Worm (Caenorhabditis elegans) whole organism, L4 larva: ENCODE results near the gene F58F12.2.

ENCODE experiments used
- R02D3.7 ChIP-seq: fragments of 150-350 bp; sonication (generic microtip); optimal IDR thresholded peaks from 3 replicates; lab custom pipeline; 2014; ENCODE audit warnings: missing biosample characterization, missing genetic modification characterization
- T20F7.1 ChIP-seq: fragments of 200-800 bp; sonication (Bioruptor generic); optimal IDR thresholded peaks from 2 replicates; lab custom pipeline; 2018; ENCODE audit warnings: mild to moderate bottlenecking, missing genetic modification characterization, missing compliant biosample characterization
- Y105C5A.15 ChIP-seq: fragments of 200-800 bp; sonication (Bioruptor generic); IDR thresholded peaks from 2 replicates; pipeline ENCODE4 v1.3.6; 2022; ENCODE audit warnings: missing genetic modification characterization, missing compliant biosample characterization
- aha-1 ChIP-seq: fragments of 150-350 bp; peaks from one replicate; lab custom pipeline; 2014; ENCODE audit warnings: missing biosample characterization, missing genetic modification characterization
- arid-1 ChIP-seq: fragments of 200-800 bp; sonication (Bioruptor generic); conservative IDR thresholded peaks from 2 replicates; pipeline ENCODE4 v1.3.6; 2022; ENCODE audit warnings: missing genetic modification reagents, missing genetic modification characterization, missing compliant biosample characterization
- ceh-44 ChIP-seq: fragments of 200-800 bp; sonication (Bioruptor generic); IDR thresholded peaks from 2 replicates; pipeline ENCODE4 v1.3.6; 2022; ENCODE audit warnings: missing genetic modification reagents, missing genetic modification characterization, missing compliant biosample characterization
- ceh-62 ChIP-seq: sonication (generic microtip); optimal IDR thresholded peaks from 2 replicates; lab custom pipeline; 2017; ENCODE audit warnings: missing biosample characterization, missing genetic modification characterization
- ceh-82 ChIP-seq: sonication (generic microtip); optimal IDR thresholded peaks from 2 replicates; lab custom pipeline; 2017; ENCODE audit warnings: missing biosample characterization, missing genetic modification characterization
- cey-2 ChIP-seq: sonication (generic microtip); optimal IDR thresholded peaks from 3 replicates; lab custom pipeline; 2017; ENCODE audit warnings: missing genetic modification characterization, mild to moderate bottlenecking, missing compliant biosample characterization, antibody characterized with exemption, borderline replicate concordance; ENCODE audit not compliant: insufficient read depth
- ctbp-1 ChIP-seq: fragments of 200-800 bp; sonication (Bioruptor generic); IDR thresholded peaks from 2 replicates; pipeline ENCODE4 v1.3.6; 2022; ENCODE audit warnings: missing genetic modification reagents, missing genetic modification characterization, missing compliant biosample characterization
- daf-12 ChIP-seq: fragments of 150-350 bp; optimal IDR thresholded peaks from 2 replicates; lab custom pipeline; 2014; ENCODE audit warnings: missing biosample characterization, missing genetic modification reagents, missing genetic modification characterization
- daf-16 ChIP-seq, 3 experiments: sonication (generic microtip); optimal IDR thresholded peaks; 2 replicates each; lab custom pipeline; 2016 to 2017; ENCODE audit warnings: missing genetic modification characterization in 3 of 3, missing genetic modification reagents in 3 of 3, mild to moderate bottlenecking in 2 of 3, missing compliant biosample characterization in 2 of 3, missing biosample characterization in 1 of 3, moderate library complexity in 1 of 3
- daf-19 ChIP-seq: fragments of 200-800 bp; sonication (Bioruptor generic); conservative IDR thresholded peaks from 2 replicates; pipeline ENCODE4 v1.3.6; 2022; ENCODE audit warnings: missing genetic modification characterization, missing compliant biosample characterization
- daf-8 ChIP-seq: fragments of 200-800 bp; sonication (Bioruptor generic); IDR thresholded peaks from 2 replicates; pipeline ENCODE4 v1.3.6; 2022; ENCODE audit warnings: missing genetic modification characterization, missing compliant biosample characterization
- dmd-8 ChIP-seq: fragments of 200-800 bp; sonication (Bioruptor generic); IDR thresholded peaks from 2 replicates; pipeline ENCODE4 v1.3.6; 2022; ENCODE audit warnings: missing genetic modification characterization, missing compliant biosample characterization
- dmd-9 ChIP-seq: fragments of 200-800 bp; sonication (Bioruptor generic); IDR thresholded peaks from 2 replicates; pipeline ENCODE4 v1.3.6; 2022; ENCODE audit warnings: missing genetic modification reagents, missing genetic modification characterization, missing compliant biosample characterization
- duxl-1 ChIP-seq: sonication (generic microtip); optimal IDR thresholded peaks from 2 replicates; lab custom pipeline; 2016; ENCODE audit warnings: mild to moderate bottlenecking, missing genetic modification characterization, moderate library complexity, missing compliant biosample characterization; ENCODE audit not compliant: poor library complexity
- dve-1 ChIP-seq: sonication (generic microtip); optimal IDR thresholded peaks from 2 replicates; lab custom pipeline; 2017; ENCODE audit warnings: antibody characterized with exemption, mild to moderate bottlenecking, missing genetic modification characterization, missing compliant biosample characterization; ENCODE audit not compliant: insufficient read depth
- egl-43 ChIP-seq: fragments of 200-800 bp; sonication (Bioruptor generic); IDR thresholded peaks from 2 replicates; pipeline ENCODE4 v1.3.6; 2022; ENCODE audit warnings: missing genetic modification reagents, missing genetic modification characterization, missing compliant biosample characterization
- fkh-10 ChIP-seq: fragments of 150-350 bp; optimal IDR thresholded peaks from 2 replicates; lab custom pipeline; 2014; ENCODE audit warnings: missing biosample characterization, missing genetic modification reagents, missing genetic modification characterization
- hlh-11 ChIP-seq: fragments of 200-800 bp; sonication (Bioruptor generic); optimal IDR thresholded peaks from 2 replicates; lab custom pipeline; 2018; ENCODE audit warnings: mild to moderate bottlenecking, missing genetic modification characterization, missing compliant biosample characterization
- hmg-1.1 ChIP-seq: fragments of 200-800 bp; sonication (Bioruptor generic); IDR thresholded peaks from 2 replicates; pipeline ENCODE4 v1.3.6; 2022; ENCODE audit warnings: missing genetic modification reagents, missing genetic modification characterization, missing compliant biosample characterization
- lin-15B ChIP-seq: fragments of 150-350 bp; sonication (generic microtip); optimal IDR thresholded peaks from 3 replicates; lab custom pipeline; 2014; ENCODE audit warnings: missing biosample characterization, missing genetic modification characterization
- lir-3 ChIP-seq: sonication (generic microtip); optimal IDR thresholded peaks from 2 replicates; lab custom pipeline; 2016; ENCODE audit warnings: mild to moderate bottlenecking, missing genetic modification characterization, missing compliant biosample characterization
- lsy-2 ChIP-seq, 2 experiments: fragments of 150-350 bp in 1 of 2; sonication (generic microtip) in 1 of 2; optimal IDR thresholded peaks; 2 replicates each; lab custom pipeline; 2014 to 2017; ENCODE audit warnings: missing biosample characterization in 2 of 2, missing genetic modification characterization in 2 of 2
- madf-9 ChIP-seq: fragments of 200-800 bp; sonication (Bioruptor generic); conservative IDR thresholded peaks from 2 replicates; pipeline ENCODE4 v1.3.6; 2022; ENCODE audit warnings: missing genetic modification reagents, missing genetic modification characterization, missing compliant biosample characterization
- nhr-10 ChIP-seq: fragments of 150-350 bp; optimal IDR thresholded peaks from 2 replicates; lab custom pipeline; 2014; ENCODE audit warnings: missing biosample characterization, missing genetic modification characterization
- nhr-102 ChIP-seq: sonication (generic microtip); optimal IDR thresholded peaks from 2 replicates; lab custom pipeline; 2016; ENCODE audit warnings: mild to moderate bottlenecking, missing genetic modification characterization, moderate library complexity, missing compliant biosample characterization
- nhr-111 ChIP-seq: fragments of 200-800 bp; sonication (Bioruptor generic); optimal IDR thresholded peaks from 2 replicates; lab custom pipeline; 2018; ENCODE audit warnings: mild to moderate bottlenecking, missing genetic modification characterization, missing compliant biosample characterization
- nhr-237 ChIP-seq: sonication (generic microtip); optimal IDR thresholded peaks from 2 replicates; lab custom pipeline; 2017; ENCODE audit warnings: missing biosample characterization, missing genetic modification characterization
- nhr-25 ChIP-seq: sonication (generic microtip); optimal IDR thresholded peaks from 2 replicates; lab custom pipeline; 2017; ENCODE audit warnings: missing genetic modification characterization, mild to moderate bottlenecking, missing compliant biosample characterization, antibody characterized with exemption, moderate library complexity, borderline replicate concordance; ENCODE audit not compliant: insufficient read depth
- nhr-41 ChIP-seq: fragments of 200-800 bp; sonication (Bioruptor generic); IDR thresholded peaks from 2 replicates; pipeline ENCODE4 v1.3.6; 2022; ENCODE audit warnings: missing genetic modification reagents, missing genetic modification characterization, missing compliant biosample characterization
- nhr-42 ChIP-seq: fragments of 200-800 bp; sonication (Bioruptor generic); IDR thresholded peaks from 2 replicates; pipeline ENCODE4 v1.3.6; 2022; ENCODE audit warnings: missing genetic modification characterization, missing compliant biosample characterization
- nhr-6 ChIP-seq: fragments of 150-350 bp; optimal IDR thresholded peaks from 2 replicates; lab custom pipeline; 2014; ENCODE audit warnings: missing biosample characterization, missing genetic modification characterization
- nhr-77 ChIP-seq: fragments of 150-350 bp; optimal IDR thresholded peaks from 2 replicates; lab custom pipeline; 2014; ENCODE audit warnings: missing biosample characterization, missing genetic modification characterization
- pha-4 ChIP-seq, 2 experiments: fragments of 150-350 bp in 1 of 2; fragments of 200-800 bp in 1 of 2; sonication (Bioruptor generic) in 1 of 2; IDR thresholded peaks in 1 of 2; optimal IDR thresholded peaks in 1 of 2; 2 replicates each; pipeline versions ENCODE4 v1.3.6 to Lab custom; 2014 to 2022; ENCODE audit warnings: missing genetic modification characterization in 2 of 2, missing genetic modification reagents in 2 of 2, missing biosample characterization in 1 of 2, missing compliant biosample characterization in 1 of 2
- sdz-12 ChIP-seq: fragments of 200-800 bp; sonication (Bioruptor generic); optimal IDR thresholded peaks from 2 replicates; lab custom pipeline; 2018; ENCODE audit warnings: mild to moderate bottlenecking, missing genetic modification characterization, missing compliant biosample characterization
- skn-1 ChIP-seq: fragments of 150-350 bp; optimal IDR thresholded peaks from 2 replicates; lab custom pipeline; 2014; ENCODE audit warnings: missing biosample characterization, missing genetic modification characterization
- snpc-1.2 ChIP-seq: fragments of 200-800 bp; sonication (Bioruptor generic); IDR thresholded peaks from 2 replicates; pipeline ENCODE4 v1.3.6; 2022; ENCODE audit warnings: missing genetic modification reagents, missing genetic modification characterization, missing compliant biosample characterization
- unc-39 ChIP-seq: sonication (generic microtip); optimal IDR thresholded peaks from 2 replicates; lab custom pipeline; 2017; ENCODE audit warnings: missing biosample characterization, missing genetic modification characterization
- zag-1 ChIP-seq: fragments of 150-350 bp; optimal IDR thresholded peaks from 2 replicates; lab custom pipeline; 2014; ENCODE audit warnings: missing biosample characterization, missing genetic modification characterization
- zfp-3 ChIP-seq: fragments of 200-800 bp; sonication (Bioruptor generic); conservative IDR thresholded peaks from 2 replicates; pipeline ENCODE4 v1.3.6; 2022; ENCODE audit warnings: missing genetic modification reagents, missing genetic modification characterization, missing compliant biosample characterization
- zip-11 ChIP-seq: fragments of 200-800 bp; sonication (Bioruptor generic); IDR thresholded peaks from 2 replicates; pipeline ENCODE4 v1.3.6; 2022; ENCODE audit warnings: missing genetic modification characterization, missing compliant biosample characterization
- zip-2 ChIP-seq: fragments of 150-350 bp; optimal IDR thresholded peaks from 2 replicates; lab custom pipeline; 2014; ENCODE audit warnings: missing biosample characterization, missing genetic modification characterization
- ztf-11 ChIP-seq: fragments of 150-350 bp; optimal IDR thresholded peaks from 2 replicates; lab custom pipeline; 2014; ENCODE audit warnings: missing biosample characterization, missing genetic modification characterization

Gene F58F12.2

ce11 chrII:6346551-6347079, 41.2 kb downstream of the F58F12.2 start (continued):
- no peak for TF ChIP-seq duxl-1 (tag; lab: Kevin White, UChicago)
- TF ChIP-seq cey-2 (tag; lab: Kevin White, UChicago), result no peak
- peak; percentile 98 for TF ChIP-seq zfp-3 (GFP tag; lab: Robert Waterston, UW)
- TF ChIP-seq daf-12 (tag; lab: Kevin White, UChicago), result no peak
- TF ChIP-seq fkh-10 (GFP tag; lab: Kevin White, UChicago), result no peak
- peak; percentile 71 for TF ChIP-seq sdz-12 (GFP tag; lab: Kevin White, UChicago)
- no peak for TF ChIP-seq zip-11 (GFP tag; lab: Robert Waterston, UW)
- TF ChIP-seq nhr-41 (GFP tag; lab: Robert Waterston, UW), result no peak
- TF ChIP-seq nhr-237 (tag; lab: Kevin White, UChicago), result no peak
- TF ChIP-seq daf-8 (GFP tag; lab: Robert Waterston, UW), result 0 out of 2 replicates have a peak, but pooled peaks have one; percentile 26
- TF ChIP-seq nhr-25 (tag; lab: Kevin White, UChicago), result peak; percentile 17
- peak; percentile 78 for TF ChIP-seq dve-1 (tag; lab: Kevin White, UChicago)
- TF ChIP-seq T20F7.1, result peak; percentile 80
- no peak for TF ChIP-seq nhr-42
- peak; percentile 71 for TF ChIP-seq hmg-1.1 (GFP tag; lab: Robert Waterston, UW)
- peak; percentile 82 for TF ChIP-seq nhr-6 (tag; lab: Kevin White, UChicago)
- TF ChIP-seq egl-43 (GFP tag; lab: Robert Waterston, UW), result peak; percentile 29; the same call in 1 of the 2 replicates
- 0 out of 2 replicates have a peak, but pooled peaks have one; percentile 7 for TF ChIP-seq dmd-8 (GFP tag; lab: Robert Waterston, UW)
- no peak for TF ChIP-seq ceh-44
- TF ChIP-seq aha-1, result peak; percentile 75
- TF ChIP-seq lin-15B (tag; lab: Kevin White, UChicago), result no peak
- no peak for TF ChIP-seq unc-39
- no peak; the same call in 1 of the 2 replicates for TF ChIP-seq madf-9 (GFP tag; lab: Robert Waterston, UW)
- TF ChIP-seq ceh-82 (tag; lab: Kevin White, UChicago), result no peak
- TF ChIP-seq daf-16 (GFP tag; optimal IDR thresholded peaks at IDR 0.05; lab: Kevin White, UChicago), result peak; percentile 16 to 76
- peak; percentile 89 for TF ChIP-seq daf-16 (tag; optimal IDR thresholded peaks at IDR 0.05; lab: Kevin White, UChicago)
- TF ChIP-seq daf-19 (GFP tag; lab: Robert Waterston, UW), result peak; percentile 77
- TF ChIP-seq ztf-11 (tag; lab: Kevin White, UChicago), result no peak
- peak; percentile 61; the same call in 1 of the 2 replicates for TF ChIP-seq dmd-9
- peak; percentile 56; the same call in 1 of the 2 replicates for TF ChIP-seq arid-1 (GFP tag; lab: Robert Waterston, UW)
- TF ChIP-seq snpc-1.2 (GFP tag; lab: Robert Waterston, UW), result peak; percentile 65

DNA sequence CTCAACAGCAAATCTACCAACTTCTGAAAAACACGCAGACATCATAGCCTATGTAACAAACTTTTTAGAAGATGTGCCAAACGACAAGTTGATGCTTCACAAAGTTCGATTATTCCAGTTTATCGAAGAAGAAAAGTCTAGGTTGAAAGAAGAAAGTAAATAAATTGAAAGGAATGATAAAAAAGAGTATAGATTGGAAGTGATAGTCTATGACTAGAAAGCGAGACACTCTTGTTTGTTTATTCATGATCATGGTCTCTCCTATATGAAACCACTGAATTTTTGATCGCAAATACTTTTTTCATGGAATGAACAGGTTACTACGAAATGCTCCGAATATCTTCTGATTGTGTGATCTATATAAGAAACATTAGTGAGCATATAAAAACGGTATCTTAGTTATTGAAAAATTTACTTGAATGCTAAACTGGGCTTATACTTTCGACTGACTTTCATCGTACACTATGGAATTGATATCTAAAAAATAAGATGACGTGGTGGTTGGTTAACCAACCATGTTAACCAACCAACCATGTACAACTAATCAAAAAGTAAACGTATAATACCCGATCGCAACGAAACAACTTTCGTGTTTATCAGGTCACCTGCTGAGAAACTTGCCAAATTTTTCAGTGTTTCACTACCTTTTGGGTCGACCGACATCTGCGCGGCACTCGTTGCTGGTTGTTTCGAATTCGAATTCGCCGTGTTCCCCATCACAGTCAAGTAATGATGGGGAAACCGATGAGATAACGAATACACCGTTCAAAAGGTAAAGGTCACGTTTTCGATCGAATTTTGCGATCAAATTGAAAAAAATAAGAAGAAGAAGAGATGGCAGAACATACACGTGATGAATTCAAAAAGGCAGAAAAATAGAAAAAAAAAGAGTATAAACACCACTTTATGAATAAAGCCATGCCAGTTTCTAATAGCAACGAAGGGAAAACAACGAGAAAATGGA, 42.4 kb downstream of the F58F12.2 start, which contains the start of gene C32D5.8:
TSS of gene C32D5.8 (minus strand) at position 770 of the 964 bp plus-strand sequence.
- TF ChIP-seq lsy-2 (tag; optimal IDR thresholded peaks at IDR 0.05; lab: Kevin White, UChicago) (no peak), Y105C5A.15 (GFP tag; lab: Robert Waterston, UW) (0 out of 2 replicates have a peak, but pooled peaks have one; percentile 41), ceh-62 (tag; lab: Kevin White, UChicago) (no peak), zfp-3 (GFP tag; lab: Robert Waterston, UW) (no peak), hlh-11 (tag; lab: Kevin White, UChicago) (peak; percentile 37), skn-1 (tag; lab: Kevin White, UChicago) (no peak), nhr-10 (tag; lab: Kevin White, UChicago) (no peak), lir-3 (tag; lab: Kevin White, UChicago) (no peak), nhr-77 (tag; lab: Kevin White, UChicago) (no peak), madf-9 (GFP tag; lab: Robert Waterston, UW) (peak; percentile 44), aha-1 (peak; percentile 92), nhr-102 (tag; lab: Kevin White, UChicago) (no peak), pha-4 (GFP tag; IDR thresholded peaks at IDR 0.05; lab: Robert Waterston, UW) (no peak), pha-4 (tag; optimal IDR thresholded peaks at IDR 0.05; lab: Kevin White, UChicago) (no peak), daf-19 (GFP tag; lab: Robert Waterston, UW) (no peak), snpc-1.2 (GFP tag; lab: Robert Waterston, UW) (0 out of 2 replicates have a peak, but pooled peaks have one; percentile 27), zag-1 (tag; lab: Kevin White, UChicago) (no peak), ctbp-1 (GFP tag; lab: Robert Waterston, UW) (no peak), zip-2 (no peak), nhr-111 (no peak), R02D3.7 (tag; lab: Kevin White, UChicago) (no peak), ceh-82 (tag; lab: Kevin White, UChicago) (no peak), nhr-41 (GFP tag; lab: Robert Waterston, UW) (no peak), fkh-10 (GFP tag; lab: Kevin White, UChicago) (no peak)
